Worm (Caenorhabditis elegans): ENCODE measurements around the gene srg-61.

The srg-61 gene

ce11 chrV:2690948-2691347 lies 49.2 kb downstream of the srg-61 start:
- TF ChIP-seq ref-2 (tag; optimal IDR thresholded peaks at IDR 0.05) (no peak), ceh-48 (tag; optimal IDR thresholded peaks at IDR 0.05) (no peak), hlh-6 (tag; optimal IDR thresholded peaks at IDR 0.05) (no peak), tbx-7 (tag; optimal IDR thresholded peaks at IDR 0.05) (no peak), rnt-1 (tag; optimal IDR thresholded peaks at IDR 0.05) (no peak), ceh-2 (tag; optimal IDR thresholded peaks at IDR 0.05) (no peak)

ce11 chrV:2690478-2690877 lies 49.6 kb downstream of the srg-61 start:
- TF ChIP-seq fax-1 (tag; optimal IDR thresholded peaks at IDR 0.05) = no peak
- TF ChIP-seq hlh-13 (GFP tag; optimal IDR thresholded peaks at IDR 0.05) = no peak
- TF ChIP-seq ceh-34 (tag; optimal IDR thresholded peaks at IDR 0.05) = no peak
- no peak for TF ChIP-seq nhr-232 (tag; optimal IDR thresholded peaks at IDR 0.05)
- TF ChIP-seq ceh-24 (tag; optimal IDR thresholded peaks at IDR 0.05) = no peak
- no peak for TF ChIP-seq pat-9 (tag; optimal IDR thresholded peaks at IDR 0.05)
- TF ChIP-seq ets-4 (tag; optimal IDR thresholded peaks at IDR 0.05) = no peak
- TF ChIP-seq ceh-30 (tag; optimal IDR thresholded peaks at IDR 0.05) = no peak
- no peak for TF ChIP-seq pros-1 (tag; optimal IDR thresholded peaks at IDR 0.05)
- no peak for TF ChIP-seq F13H6.1 (tag; optimal IDR thresholded peaks at IDR 0.05)
- TF ChIP-seq ceh-31 (tag; optimal IDR thresholded peaks at IDR 0.05) = no peak
- no peak for TF ChIP-seq fkh-10 (GFP tag; optimal IDR thresholded peaks at IDR 0.05)
- TF ChIP-seq ceh-6 (GFP tag; optimal IDR thresholded peaks at IDR 0.05) = no peak

All from whole organism, late embryonic.